Worm (Caenorhabditis elegans): Measurements from ENCODE around the gene scd-2.

scd-2 gene

DNA sequence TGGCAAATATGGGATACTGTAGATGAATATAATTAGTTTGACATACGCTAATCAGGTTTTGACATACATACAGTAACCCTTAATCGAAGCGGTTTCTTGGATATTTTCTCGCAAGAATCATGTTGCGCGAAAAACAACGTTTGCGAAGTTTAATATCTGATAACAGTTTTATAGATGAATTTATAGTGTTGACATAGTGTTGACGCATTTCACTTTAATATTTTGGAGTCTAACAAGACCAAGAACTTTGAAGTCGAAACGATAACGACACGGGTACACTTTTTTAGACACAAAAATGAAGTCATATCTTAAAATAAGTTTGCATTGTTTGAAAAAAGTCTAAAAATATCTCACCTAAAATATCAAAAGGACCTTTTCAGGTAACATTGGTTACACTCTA, 16.7 kb upstream of the scd-2 start:
- TF ChIP-seq nhr-11 (tag; optimal IDR thresholded peaks at IDR 0.05) (no peak), nfya-1 (tag; optimal IDR thresholded peaks at IDR 0.05) (no peak), ceh-31 (tag; optimal IDR thresholded peaks at IDR 0.05) (no peak), unc-55 (GFP tag; optimal IDR thresholded peaks at IDR 0.05) (no peak), madf-2 (tag; optimal IDR thresholded peaks at IDR 0.05) (no peak), ceh-6 (GFP tag; optimal IDR thresholded peaks at IDR 0.05) (no peak), nhr-232 (tag; optimal IDR thresholded peaks at IDR 0.05) (no peak), syd-9 (tag; optimal IDR thresholded peaks at IDR 0.05) (no peak), F13H6.1 (tag; optimal IDR thresholded peaks at IDR 0.05) (no peak), tbx-7 (tag; optimal IDR thresholded peaks at IDR 0.05) (no peak), ceh-30 (tag; optimal IDR thresholded peaks at IDR 0.05) (no peak), ceh-22 (tag; optimal IDR thresholded peaks at IDR 0.05) (no peak), ceh-34 (tag; optimal IDR thresholded peaks at IDR 0.05) (no peak), C08G9.2 (tag; optimal IDR thresholded peaks at IDR 0.05) (no peak), tbx-2 (tag; optimal IDR thresholded peaks at IDR 0.05) (no peak), hlh-15 (tag; optimal IDR thresholded peaks at IDR 0.05) (no peak), fkh-10 (GFP tag; optimal IDR thresholded peaks at IDR 0.05) (no peak)

DNA sequence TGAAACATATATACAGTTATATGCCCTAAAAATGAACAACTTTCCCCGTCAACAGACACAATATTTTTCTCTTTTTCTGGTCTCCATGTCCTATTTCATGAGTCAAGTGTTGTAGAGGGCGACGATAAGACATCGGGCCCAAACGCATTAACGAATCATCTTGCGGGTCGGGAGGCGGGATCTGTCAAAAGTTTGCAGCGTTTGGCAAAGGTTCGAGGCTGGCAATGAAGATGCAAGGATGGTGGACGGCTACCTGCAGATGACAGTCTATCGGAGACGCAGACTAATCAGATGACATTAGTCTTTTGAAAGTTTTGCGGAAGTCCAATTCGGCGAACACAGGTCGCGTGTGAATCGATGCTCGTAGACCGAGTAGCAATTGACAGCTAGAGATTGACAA, 12.2 kb upstream of the scd-2 start:
- TF ChIP-seq unc-42 (tag; optimal IDR thresholded peaks at IDR 0.05) (no peak), unc-55 (GFP tag; optimal IDR thresholded peaks at IDR 0.05) (no peak), sox-4 (tag; optimal IDR thresholded peaks at IDR 0.05) (no peak), F13H6.1 (tag; optimal IDR thresholded peaks at IDR 0.05) (no peak), pha-2 (tag; optimal IDR thresholded peaks at IDR 0.05) (no peak), ceh-31 (tag; optimal IDR thresholded peaks at IDR 0.05) (no peak), ref-2 (tag; optimal IDR thresholded peaks at IDR 0.05) (no peak), unc-86 (tag; optimal IDR thresholded peaks at IDR 0.05) (no peak), Y22D7AL.16 (tag; optimal IDR thresholded peaks at IDR 0.05) (no peak), ceh-48 (tag; optimal IDR thresholded peaks at IDR 0.05) (no peak), K02D7.2 (tag; optimal IDR thresholded peaks at IDR 0.05) (no peak), ceh-2 (tag; optimal IDR thresholded peaks at IDR 0.05) (no peak), eyg-1 (tag; optimal IDR thresholded peaks at IDR 0.05) (no peak), npax-4 (tag; optimal IDR thresholded peaks at IDR 0.05) (no peak), ceh-24 (tag; optimal IDR thresholded peaks at IDR 0.05) (no peak), che-1 (tag; optimal IDR thresholded peaks at IDR 0.05) (no peak), tbx-2 (tag; optimal IDR thresholded peaks at IDR 0.05) (no peak), ceh-9 (tag; optimal IDR thresholded peaks at IDR 0.05) (no peak), ttx-3 (tag; optimal IDR thresholded peaks at IDR 0.05) (no peak)

DNA sequence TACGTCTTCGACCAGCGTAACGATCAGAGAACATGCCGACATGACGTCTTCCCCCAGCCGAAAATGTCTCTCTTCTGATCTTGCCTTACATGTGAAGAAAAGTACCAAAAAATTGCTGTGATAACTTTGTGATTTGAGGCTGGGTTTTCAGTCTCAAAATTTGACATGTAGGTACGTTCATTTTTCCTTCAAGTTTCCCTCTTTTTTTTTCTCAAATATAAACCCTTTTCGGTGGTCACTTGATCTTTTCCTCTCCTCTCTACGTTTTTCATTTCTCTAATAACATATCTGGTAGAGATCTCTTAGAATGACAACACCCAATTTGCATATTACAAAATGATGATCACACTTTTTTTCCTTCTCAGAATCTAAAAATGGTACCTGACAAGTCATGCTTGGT, 11.1 kb upstream of the scd-2 start, which contains the start of gene nhr-37:
Gene nhr-37, plus strand, starts transcription at position 301 of the 400 bp plus-strand sequence.
- TF ChIP-seq pqm-1 (tag; optimal IDR thresholded peaks at IDR 0.05) (no peak), ceh-18 (tag; optimal IDR thresholded peaks at IDR 0.05) (no peak), ceh-34 (tag; optimal IDR thresholded peaks at IDR 0.05) (no peak), sox-2 (GFP tag; IDR thresholded peaks at IDR 0.05) (no peak), dve-1 (tag; optimal IDR thresholded peaks at IDR 0.05) (no peak), pros-1 (tag; optimal IDR thresholded peaks at IDR 0.05) (no peak), hlh-8 (tag; optimal IDR thresholded peaks at IDR 0.05) (no peak), ceh-6 (GFP tag; optimal IDR thresholded peaks at IDR 0.05) (no peak), hlh-6 (tag; optimal IDR thresholded peaks at IDR 0.05) (no peak), zip-5 (tag; optimal IDR thresholded peaks at IDR 0.05) (no peak), F13H6.1 (tag; optimal IDR thresholded peaks at IDR 0.05) (no peak), ceh-30 (tag; optimal IDR thresholded peaks at IDR 0.05) (no peak), Y22D7AL.16 (tag; optimal IDR thresholded peaks at IDR 0.05) (no peak), hlh-13 (GFP tag; optimal IDR thresholded peaks at IDR 0.05) (no peak)
